Fruit fly (Drosophila melanogaster) whole organism, pupa: ENCODE results near the gene SppL.

Experiments used
- CG8159 ChIP-seq: fragments of 200-800 bp; sonication (Bioruptor generic); optimal IDR thresholded peaks from 3 replicates; lab custom pipeline; 2018; ENCODE audit warnings: missing biosample characterization, mild to moderate bottlenecking, missing genetic modification characterization, moderate library complexity
- Ets98B ChIP-seq: fragments of 200-800 bp; sonication (Bioruptor generic); IDR thresholded peaks from 2 replicates; pipeline ENCODE4 v1.3.6; 2022; ENCODE audit warnings: missing biosample characterization, missing genetic modification characterization

- TF ChIP-seq CG8159 (tag; lab: Kevin White, UChicago), result no peak
- no peak for TF ChIP-seq Ets98B (GFP tag; lab: Robert Waterston, UW)
These were observed 40.8 kb downstream of the SppL start, which contains the start of gene CG14546 for dm6 chr3R:25922534-25922933.
